Fruit fly (Drosophila melanogaster) whole organism, embryonic: ENCODE measurements around the gene PAPLA1.

ENCODE experiments used
- Bgb ChIP-seq: fragments of 200-800 bp; sonication (Bioruptor generic); IDR thresholded peaks from 2 replicates; pipeline ENCODE4 v1.3.6; 2022; ENCODE audit warnings: missing biosample characterization, missing genetic modification characterization; ENCODE audit not compliant: partially characterized antibody
- CG10366 ChIP-seq: fragments of 200-800 bp; sonication (Bioruptor generic); IDR thresholded peaks from 2 replicates; pipeline ENCODE4 v1.3.6; 2022; ENCODE audit warnings: missing biosample characterization, missing genetic modification characterization
- CG10654 ChIP-seq: fragments of 200-800 bp; sonication (Bioruptor generic); optimal IDR thresholded peaks from 2 replicates; lab custom pipeline; 2016; ENCODE audit warnings: missing biosample characterization, missing genetic modification characterization
- CG12391 ChIP-seq: fragments of 200-800 bp; sonication (Bioruptor generic); optimal IDR thresholded peaks from 3 replicates; lab custom pipeline; 2018; ENCODE audit warnings: missing biosample characterization, mild to moderate bottlenecking, missing genetic modification characterization, moderate library complexity
- CG12659 ChIP-seq: fragments of 200-800 bp; sonication (Bioruptor generic); optimal IDR thresholded peaks from 3 replicates; lab custom pipeline; 2017; ENCODE audit warnings: mild to moderate bottlenecking, missing biosample characterization, missing genetic modification reagents, missing genetic modification characterization
- CG13123 ChIP-seq: fragments of 200-800 bp; sonication (Bioruptor generic); optimal IDR thresholded peaks from 2 replicates; lab custom pipeline; 2016; ENCODE audit warnings: missing biosample characterization, missing genetic modification characterization
- CG14441 ChIP-seq: fragments of 200-800 bp; sonication (Bioruptor generic); IDR thresholded peaks from 2 replicates; pipeline ENCODE4 v1.3.6; 2022; ENCODE audit warnings: missing biosample characterization, missing genetic modification characterization
- CG1603 ChIP-seq: fragments of 200-800 bp; sonication (Bioruptor generic); optimal IDR thresholded peaks from 2 replicates; lab custom pipeline; 2019; ENCODE audit warnings: missing biosample characterization, mild to moderate bottlenecking, missing genetic modification characterization, moderate library complexity
- CG2712 ChIP-seq: fragments of 200-800 bp; optimal IDR thresholded peaks from 3 replicates; lab custom pipeline; 2019; ENCODE audit warnings: missing biosample characterization, mild to moderate bottlenecking, missing genetic modification characterization, moderate library complexity
- CG30020 ChIP-seq: fragments of 200-800 bp; optimal IDR thresholded peaks from 2 replicates; lab custom pipeline; 2019; ENCODE audit warnings: missing biosample characterization, mild to moderate bottlenecking, missing genetic modification characterization, moderate library complexity
- CG33213 ChIP-seq: fragments of 200-800 bp; sonication (Bioruptor generic); optimal IDR thresholded peaks from 3 replicates; lab custom pipeline; 2016; ENCODE audit warnings: missing biosample characterization, missing genetic modification characterization
- CG4404 ChIP-seq: fragments of 200-800 bp; sonication (Bioruptor generic); IDR thresholded peaks from 2 replicates; pipeline ENCODE4 v1.3.6; 2022; ENCODE audit warnings: missing biosample characterization, missing genetic modification characterization
- CG4424 ChIP-seq: fragments of 200-800 bp; sonication (Bioruptor generic); optimal IDR thresholded peaks from 3 replicates; lab custom pipeline; 2016; ENCODE audit warnings: missing biosample characterization, missing genetic modification characterization
- CG4820 ChIP-seq: fragments of 200-800 bp; sonication (Bioruptor generic); optimal IDR thresholded peaks from 3 replicates; lab custom pipeline; 2016; ENCODE audit warnings: missing biosample characterization, missing genetic modification characterization
- CG7271 ChIP-seq: fragments of 200-800 bp; sonication (Bioruptor generic); optimal IDR thresholded peaks from 2 replicates; lab custom pipeline; 2018; ENCODE audit warnings: missing biosample characterization, mild to moderate bottlenecking, missing genetic modification characterization, moderate library complexity
- CG8388 ChIP-seq: fragments of 200-800 bp; sonication (Bioruptor generic); optimal IDR thresholded peaks from 2 replicates; lab custom pipeline; 2019; ENCODE audit warnings: missing biosample characterization, mild to moderate bottlenecking, missing genetic modification characterization, moderate library complexity
- CG9727 ChIP-seq: fragments of 200-800 bp; sonication (Bioruptor generic); optimal IDR thresholded peaks from 3 replicates; lab custom pipeline; 2017; ENCODE audit warnings: missing biosample characterization, mild to moderate bottlenecking, missing genetic modification characterization
- Dbx ChIP-seq: fragments of 200-800 bp; sonication (Bioruptor generic); IDR thresholded peaks from 3 replicates; pipeline ENCODE4 v1.3.6; 2022; ENCODE audit warnings: missing biosample characterization, missing genetic modification characterization
- Dip2 ChIP-seq: fragments of 200-800 bp; sonication (Bioruptor generic); IDR thresholded peaks from 2 replicates; pipeline ENCODE4 v1.3.6; 2022; ENCODE audit warnings: missing biosample characterization, missing genetic modification characterization
- H2.0 ChIP-seq: fragments of 200-800 bp; sonication (Bioruptor generic); IDR thresholded peaks from 2 replicates; pipeline ENCODE4 v1.3.6; 2022; ENCODE audit warnings: missing biosample characterization, missing genetic modification characterization
- HmgD ChIP-seq: fragments of 200-800 bp; sonication (Bioruptor generic); optimal IDR thresholded peaks from 3 replicates; lab custom pipeline; 2016; ENCODE audit warnings: missing biosample characterization, missing genetic modification characterization
- Hmx ChIP-seq: fragments of 200-800 bp; sonication (Bioruptor generic); optimal IDR thresholded peaks from 2 replicates; lab custom pipeline; 2016; ENCODE audit warnings: missing biosample characterization, missing genetic modification characterization
- Med ChIP-seq: fragments of 200-800 bp; sonication (Bioruptor generic); peaks from one replicate; lab custom pipeline; 2016; ENCODE audit warnings: missing biosample characterization, missing genetic modification characterization, mild to moderate bottlenecking, inconsistent platforms, moderate library complexity
- Mrtf ChIP-seq: fragments of 200-800 bp; sonication (Bioruptor generic); IDR thresholded peaks from 3 replicates; pipeline ENCODE4 v1.3.6; 2022; ENCODE audit warnings: missing biosample characterization, missing genetic modification characterization
- NFAT ChIP-seq: fragments of 200-800 bp; sonication (Bioruptor generic); IDR thresholded peaks from 2 replicates; pipeline ENCODE4 v1.3.6; 2022; ENCODE audit warnings: missing biosample characterization, missing genetic modification characterization
- Opbp ChIP-seq: fragments of 200-800 bp; sonication (Bioruptor generic); IDR thresholded peaks from 3 replicates; pipeline ENCODE4 v1.3.6; 2022; ENCODE audit warnings: missing biosample characterization, missing genetic modification characterization; ENCODE audit not compliant: partially characterized antibody
- Ptx1 ChIP-seq: fragments of 200-800 bp; sonication (Bioruptor generic); IDR thresholded peaks from 2 replicates; pipeline ENCODE4 v1.3.6; 2022; ENCODE audit warnings: missing biosample characterization, missing genetic modification characterization
- Sin3A ChIP-seq: fragments of >200 bp; optimal IDR thresholded peaks from 2 replicates; lab custom pipeline; 2018
- Spps ChIP-seq: fragments of 200-800 bp; sonication (Bioruptor generic); optimal IDR thresholded peaks from 2 replicates; lab custom pipeline; 2018; ENCODE audit warnings: missing biosample characterization, mild to moderate bottlenecking, missing genetic modification characterization
- croc ChIP-seq: fragments of 200-800 bp; sonication (Bioruptor generic); conservative IDR thresholded peaks from 3 replicates; pipeline ENCODE4 v1.3.6; 2022; ENCODE audit warnings: missing biosample characterization, missing genetic modification characterization
- crp ChIP-seq, 2 experiments: fragments of 200-800 bp; sonication (Bioruptor generic); optimal IDR thresholded peaks; 2 replicates in 1 of 2; 3 replicates in 1 of 2; lab custom pipeline; 2017; ENCODE audit warnings: missing biosample characterization in 2 of 2, missing genetic modification characterization in 2 of 2, mild to moderate bottlenecking in 1 of 2, moderate library complexity in 1 of 2
- dati ChIP-seq: fragments of 200-800 bp; sonication (Bioruptor generic); IDR thresholded peaks from 2 replicates; pipeline ENCODE4 v1.3.6; 2022; ENCODE audit warnings: missing biosample characterization, missing genetic modification characterization
- gcm ChIP-seq: fragments of 200-800 bp; sonication (Bioruptor generic); optimal IDR thresholded peaks from 2 replicates; lab custom pipeline; 2019; ENCODE audit warnings: missing biosample characterization, mild to moderate bottlenecking, missing genetic modification characterization, moderate library complexity
- ind ChIP-seq: fragments of 200-800 bp; sonication (Bioruptor generic); optimal IDR thresholded peaks from 3 replicates; lab custom pipeline; 2016; ENCODE audit warnings: missing biosample characterization, missing genetic modification characterization
- inv ChIP-seq: fragments of 200-800 bp; sonication (Bioruptor generic); IDR thresholded peaks from 2 replicates; pipeline ENCODE4 v1.3.6; 2022; ENCODE audit warnings: missing biosample characterization, missing genetic modification characterization; ENCODE audit not compliant: partially characterized antibody
- lilli ChIP-seq: fragments of 200-800 bp; sonication (Bioruptor generic); optimal IDR thresholded peaks from 3 replicates; lab custom pipeline; 2016; ENCODE audit warnings: missing biosample characterization, missing genetic modification characterization
- maf-S ChIP-seq: fragments of 200-800 bp; sonication (Bioruptor generic); optimal IDR thresholded peaks from 2 replicates; lab custom pipeline; 2016; ENCODE audit warnings: missing biosample characterization, missing genetic modification characterization
- nau ChIP-seq: fragments of 200-800 bp; sonication (Bioruptor generic); optimal IDR thresholded peaks from 3 replicates; lab custom pipeline; 2017; ENCODE audit warnings: missing biosample characterization, mild to moderate bottlenecking, missing genetic modification characterization, missing genetic modification reagents
- pita ChIP-seq: fragments of 200-800 bp; sonication (Bioruptor generic); optimal IDR thresholded peaks from 2 replicates; lab custom pipeline; 2017; ENCODE audit warnings: missing biosample characterization, mild to moderate bottlenecking, missing genetic modification characterization
- psq ChIP-seq: fragments of 200-800 bp; sonication (Bioruptor generic); optimal IDR thresholded peaks from 2 replicates; lab custom pipeline; 2017; ENCODE audit warnings: missing biosample characterization, missing genetic modification characterization
- schlank ChIP-seq: fragments of 200-800 bp; sonication (Bioruptor generic); optimal IDR thresholded peaks from 2 replicates; lab custom pipeline; 2018; ENCODE audit warnings: missing biosample characterization, mild to moderate bottlenecking, missing genetic modification characterization
- scrt ChIP-seq: fragments of 200-800 bp; sonication (Bioruptor generic); optimal IDR thresholded peaks from 2 replicates; lab custom pipeline; 2018; ENCODE audit warnings: missing biosample characterization, mild to moderate bottlenecking, missing genetic modification characterization, moderate library complexity
- slbo ChIP-seq: fragments of 200-800 bp; sonication (Bioruptor generic); IDR thresholded peaks from 2 replicates; pipeline ENCODE4 v1.3.6; 2022; ENCODE audit warnings: missing biosample characterization, missing genetic modification characterization
- sqz ChIP-seq: fragments of 200-800 bp; sonication (Bioruptor generic); optimal IDR thresholded peaks from 3 replicates; lab custom pipeline; 2018; ENCODE audit warnings: missing biosample characterization, mild to moderate bottlenecking, missing genetic modification characterization
- ssp ChIP-seq: fragments of 200-800 bp; sonication (Bioruptor generic); IDR thresholded peaks from 2 replicates; pipeline ENCODE4 v1.3.6; 2022; ENCODE audit warnings: missing biosample characterization, missing genetic modification characterization
- stc ChIP-seq: fragments of 200-800 bp; sonication (Bioruptor generic); IDR thresholded peaks from 2 replicates; pipeline ENCODE4 v1.3.6; 2022; ENCODE audit warnings: missing biosample characterization, missing genetic modification characterization
- stwl ChIP-seq: fragments of 200-800 bp; sonication (Bioruptor generic); optimal IDR thresholded peaks from 3 replicates; lab custom pipeline; 2018; ENCODE audit warnings: missing biosample characterization, mild to moderate bottlenecking, missing genetic modification characterization, moderate library complexity
- tll ChIP-seq, 2 experiments: fragments of 200-800 bp in 1 of 2; fragments of >200 bp in 1 of 2; sonication (Bioruptor generic) in 1 of 2; optimal IDR thresholded peaks; 2 replicates each; lab custom pipeline; 2017 to 2019; ENCODE audit warnings: missing biosample characterization in 2 of 2, missing genetic modification characterization in 2 of 2, mild to moderate bottlenecking in 1 of 2, moderate library complexity in 1 of 2
- trem ChIP-seq: fragments of 200-800 bp; optimal IDR thresholded peaks from 3 replicates; lab custom pipeline; 2019; ENCODE audit warnings: missing biosample characterization, mild to moderate bottlenecking, missing genetic modification characterization, moderate library complexity
- zfh2 ChIP-seq: fragments of 200-800 bp; sonication (Bioruptor generic); optimal IDR thresholded peaks from 2 replicates; lab custom pipeline; 2016; ENCODE audit warnings: missing biosample characterization, missing genetic modification characterization

PAPLA1 gene

DNA sequence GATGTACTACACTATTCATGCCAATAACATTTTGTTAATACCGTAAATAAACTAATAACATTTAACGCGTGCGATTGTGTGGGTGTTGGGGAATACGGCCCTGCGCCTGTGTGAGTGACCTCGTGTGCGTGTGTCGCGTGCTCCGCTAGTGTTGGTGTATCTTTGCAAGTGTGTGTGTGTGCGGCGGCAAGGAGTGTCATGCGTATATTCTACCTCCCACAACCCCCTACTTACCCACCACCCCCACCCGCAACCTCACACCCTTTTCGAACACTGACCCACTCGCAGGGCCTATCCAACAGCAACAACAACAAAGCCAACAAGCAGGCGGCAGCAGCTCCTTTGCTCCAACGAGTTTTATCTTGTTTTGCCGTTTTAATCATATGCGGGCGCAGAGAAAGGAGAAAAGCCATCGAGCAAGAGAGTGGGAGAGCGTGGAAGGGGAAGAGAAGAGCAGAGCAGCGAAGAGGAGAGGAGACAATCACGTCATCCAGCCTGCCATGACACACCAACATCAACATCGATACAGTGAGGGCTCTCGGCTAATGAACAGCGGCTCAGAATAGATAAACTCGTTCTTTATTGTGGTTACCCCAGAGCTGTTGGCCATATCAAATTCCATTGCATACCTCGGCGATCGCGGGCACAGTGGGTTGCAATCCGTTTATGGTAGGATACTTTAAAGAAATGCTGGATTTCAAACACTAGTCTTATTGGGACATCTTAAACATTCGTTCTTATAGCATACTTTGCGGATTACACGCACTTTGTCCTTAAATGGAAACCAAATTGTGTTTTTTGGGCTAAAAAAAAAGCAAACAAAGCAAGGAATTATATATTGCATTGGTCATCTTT lies 74.9 kb downstream of the PAPLA1 start (continued):
- TF ChIP-seq CG7271 (no peak), trem (no peak), Dbx (GFP tag; lab: Robert Waterston, UW) (peak; percentile 42; the same call in 1 of the 3 replicates), CG9727 (GFP tag; lab: Kevin White, UChicago) (peak; percentile 30), CG8388 (GFP tag; lab: Kevin White, UChicago) (no peak), Ptx1 (GFP tag; lab: Robert Waterston, UW) (no peak), slbo (GFP tag; lab: Robert Waterston, UW) (peak; percentile 6; the same call in 1 of the 2 replicates), schlank (tag; lab: Kevin White, UChicago) (peak; percentile 17), CG13123 (GFP tag; lab: Kevin White, UChicago) (no peak), croc (GFP tag; lab: Robert Waterston, UW) (no peak), Med (GFP tag; lab: Kevin White, UChicago) (peak; percentile 68), tll (GFP tag; optimal IDR thresholded peaks at IDR 0.05; lab: Kevin White, UChicago) (no peak), dati (GFP tag; lab: Robert Waterston, UW) (no peak), Dip2 (GFP tag; lab: Robert Waterston, UW) (no peak), H2.0 (GFP tag; lab: Robert Waterston, UW) (no peak), crp (GFP tag; optimal IDR thresholded peaks at IDR 0.05; lab: Kevin White, UChicago) (no peak), Bgb (GFP tag; lab: Robert Waterston, UW) (no peak), CG2712 (no peak), ssp (GFP tag; lab: Robert Waterston, UW) (no peak), CG4820 (GFP tag; lab: Kevin White, UChicago) (no peak), Spps (tag; lab: Kevin White, UChicago) (no peak), pita (no peak), psq (no peak), Opbp (GFP tag; lab: Robert Waterston, UW) (no peak), CG10654 (no peak), CG14441 (GFP tag; lab: Robert Waterston, UW) (no peak), zfh2 (GFP tag; lab: Kevin White, UChicago) (peak; percentile 10), Sin3A (lab: Kevin White, UChicago) (no peak), CG1603 (tag; lab: Kevin White, UChicago) (peak; percentile 6), CG12659 (GFP tag; lab: Kevin White, UChicago) (no peak), CG10366 (GFP tag; lab: Robert Waterston, UW) (no peak), nau (GFP tag; lab: Kevin White, UChicago) (no peak), Hmx (GFP tag; lab: Kevin White, UChicago) (no peak), stc (GFP tag; lab: Robert Waterston, UW) (no peak), sqz (GFP tag; lab: Kevin White, UChicago) (no peak), stwl (no peak), gcm (GFP tag; lab: Kevin White, UChicago) (peak; percentile 87), inv (GFP tag; lab: Robert Waterston, UW) (no peak), ind (GFP tag; lab: Kevin White, UChicago) (no peak), lilli (GFP tag; lab: Kevin White, UChicago) (no peak), Mrtf (no peak), CG33213 (no peak), scrt (GFP tag; lab: Kevin White, UChicago) (no peak), CG12391 (tag; lab: Kevin White, UChicago) (no peak), NFAT (GFP tag; lab: Robert Waterston, UW) (no peak), CG4424 (GFP tag; lab: Kevin White, UChicago) (no peak), CG4404 (GFP tag; lab: Robert Waterston, UW) (no peak), HmgD (GFP tag; lab: Kevin White, UChicago) (no peak), CG30020 (tag; lab: Kevin White, UChicago) (no peak), maf-S (GFP tag; lab: Kevin White, UChicago) (no peak)
